Worm (Caenorhabditis elegans) whole organism, dauer: ENCODE data around the gene srb-6.

Source experiments
- unc-62 ChIP-seq: sonication (generic microtip); optimal IDR thresholded peaks from 2 replicates; lab custom pipeline; 2017; ENCODE audit warnings: missing biosample characterization, missing genetic modification reagents, missing genetic modification characterization

The srb-6 gene

ce11 chrII:10197091-10197675, 2.5 kb downstream of the srb-6 start, which contains the start of gene R05H5.3:
Gene R05H5.3 (plus strand): TSS chrII:10197625.
- TF ChIP-seq unc-62 = no peak

ce11 chrII:10198486-10198885, 3.8 kb downstream of the srb-6 start:
- no peak for TF ChIP-seq unc-62

ce11 chrII:10199906-10200305, 5.2 kb downstream of the srb-6 start, which contains the start of gene R05H5.4:
Gene R05H5.4 (minus strand): TSS chrII:10200006.
- TF ChIP-seq unc-62 = no peak

- no peak for TF ChIP-seq unc-62
Observed at ce11 chrII:10200759-10201158, 6.1 kb downstream of the srb-6 start, which contains the start of gene arv-1. Gene arv-1 (minus strand): TSS chrII:10200823.

ce11 chrII:10202275-10202674, 7.6 kb downstream of the srb-6 start:
- TF ChIP-seq unc-62 = no peak

ce11 chrII:10203067-10203466, 8.4 kb downstream of the srb-6 start:
- no peak for TF ChIP-seq unc-62

ce11 chrII:10203765-10204164, 9.1 kb downstream of the srb-6 start:
- no peak for TF ChIP-seq unc-62

ce11 chrII:10204428-10205049, 9.8 kb downstream of the srb-6 start:
- no peak for TF ChIP-seq unc-62

ce11 chrII:10206425-10206824, 11.7 kb downstream of the srb-6 start, which contains the start of gene T01E8.1:
Gene T01E8.1 (plus strand): TSS chrII:10206725.
- no peak for TF ChIP-seq unc-62

ce11 chrII:10218171-10218570, 23.5 kb downstream of the srb-6 start, which contains the start of gene ref-1:
Gene ref-1 (plus strand): TSS chrII:10218471.
- no peak for TF ChIP-seq unc-62

- TF ChIP-seq unc-62 = no peak
Observed at ce11 chrII:10220631-10221030, 25.9 kb downstream of the srb-6 start.

- no peak for TF ChIP-seq unc-62
Observed at ce11 chrII:10221627-10222026, 26.9 kb downstream of the srb-6 start.

ce11 chrII:10222577-10222976, 27.9 kb downstream of the srb-6 start, which contains the start of gene plc-3:
Gene plc-3 (plus strand): TSS chrII:10222877.
- TF ChIP-seq unc-62 = no peak

- TF ChIP-seq unc-62 = no peak
Observed at ce11 chrII:10227030-10227429, 32.3 kb downstream of the srb-6 start, which contains the start of gene srh-135. Gene srh-135 (minus strand): TSS chrII:10227130.

- no peak for TF ChIP-seq unc-62
Observed at ce11 chrII:10230972-10231371, 36.3 kb downstream of the srb-6 start, which contains the start of gene T01E8.8. Gene T01E8.8 (plus strand): TSS chrII:10231272.

ce11 chrII:10231874-10232273, 37.2 kb downstream of the srb-6 start:
- TF ChIP-seq unc-62 = no peak

ce11 chrII:10234398-10234797, 39.7 kb downstream of the srb-6 start, which contains the start of gene ubxn-5:
Gene ubxn-5 (minus strand): TSS chrII:10234498.
- no peak for TF ChIP-seq unc-62

ce11 chrII:10239595-10239994, 44.9 kb downstream of the srb-6 start, which contains the start of gene mec-15:
Gene mec-15 (minus strand): TSS chrII:10239695.
- no peak for TF ChIP-seq unc-62
